Fruit fly (Drosophila melanogaster): ENCODE data around the gene Acox3.
A peak's percentile ranks its signal among the peaks of the same experiment; 100 is the strongest.

Acox3 gene

dm6 chr2L:6447581-6448333, 446 bp downstream of the Acox3 start:
- TF ChIP-seq Hr83 (GFP tag; optimal IDR thresholded peaks at IDR 0.05; ENCODE audit: poor library complexity, severe bottlenecking) (peak; percentile 58), rgr (GFP tag; optimal IDR thresholded peaks at IDR 0.05) (peak; percentile 16), Rel (GFP tag; optimal IDR thresholded peaks at IDR 0.05) (no peak), Rel (tag; optimal IDR thresholded peaks at IDR 0.05) (no peak), Dif (GFP tag; optimal IDR thresholded peaks at IDR 0.05; ENCODE audit: partially characterized antibody) (peak; percentile 10)

dm6 chr2L:6426329-6426728, 21.9 kb downstream of the Acox3 start:
- TF ChIP-seq HLH106 (tag; optimal IDR thresholded peaks at IDR 0.05): no peak
- peak; percentile 63 for TF ChIP-seq h (GFP tag; optimal IDR thresholded peaks at IDR 0.05)

- TF ChIP-seq pan (optimal IDR thresholded peaks at IDR 0.05) (no peak), lola (GFP tag; optimal IDR thresholded peaks at IDR 0.05) (no peak), Abd-B (GFP tag; optimal IDR thresholded peaks at IDR 0.05) (no peak), jim (GFP tag; optimal IDR thresholded peaks at IDR 0.05) (no peak), OdsH (GFP tag; optimal IDR thresholded peaks at IDR 0.05) (peak; percentile 4), CrebA (GFP tag; optimal IDR thresholded peaks at IDR 0.05; ENCODE audit: borderline replicate concordance) (no peak), Myc (optimal IDR thresholded peaks at IDR 0.05) (peak; percentile 41), brk (GFP tag; optimal IDR thresholded peaks at IDR 0.05) (no peak), Hnf4 (GFP tag; optimal IDR thresholded peaks at IDR 0.05) (no peak), N (GFP tag; optimal IDR thresholded peaks at IDR 0.05) (no peak), GATAd (GFP tag; optimal IDR thresholded peaks at IDR 0.05) (no peak), dl (GFP tag; optimal IDR thresholded peaks at IDR 0.05; ENCODE audit: insufficient read depth in 1 of 2, partially characterized antibody in 2 of 2) (no peak)
Measured at dm6 chr2L:6424198-6424597, 24.0 kb downstream of the Acox3 start, which contains the start of gene Fic. Fic (plus strand) TSS chr2L:6424336.

- no peak for TF ChIP-seq Rel (GFP tag; optimal IDR thresholded peaks at IDR 0.05)
- peak; percentile 40 for TF ChIP-seq Rel (tag; optimal IDR thresholded peaks at IDR 0.05)
- no peak for TF ChIP-seq CG9705 (GFP tag; optimal IDR thresholded peaks at IDR 0.05)
- TF ChIP-seq OdsH (GFP tag; optimal IDR thresholded peaks at IDR 0.05): no peak
Measured at dm6 chr2L:6423148-6423547, 25.1 kb downstream of the Acox3 start, which contains the start of gene Tig. Tig (minus strand) TSS chr2L:6423310.

dm6 chr2L:6422488-6422887, 25.7 kb downstream of the Acox3 start:
- no peak for TF ChIP-seq fru (GFP tag; optimal IDR thresholded peaks at IDR 0.05)
- TF ChIP-seq jim (GFP tag; optimal IDR thresholded peaks at IDR 0.05): no peak
- no peak for TF ChIP-seq sv (GFP tag; optimal IDR thresholded peaks at IDR 0.05)
- no peak for TF ChIP-seq Dfd (GFP tag; optimal IDR thresholded peaks at IDR 0.05)
- no peak for TF ChIP-seq sage (GFP tag; optimal IDR thresholded peaks at IDR 0.05)
- TF ChIP-seq ey (GFP tag; optimal IDR thresholded peaks at IDR 0.05): no peak
- TF ChIP-seq Myc (optimal IDR thresholded peaks at IDR 0.05): no peak
- no peak for TF ChIP-seq tai (GFP tag; optimal IDR thresholded peaks at IDR 0.05)
- no peak for TF ChIP-seq CrebA (GFP tag; optimal IDR thresholded peaks at IDR 0.05; ENCODE audit: borderline replicate concordance)
- TF ChIP-seq Vsx2 (GFP tag; optimal IDR thresholded peaks at IDR 0.05; ENCODE audit: partially characterized antibody): no peak
- TF ChIP-seq Abd-B (GFP tag; optimal IDR thresholded peaks at IDR 0.05): no peak
- no peak for TF ChIP-seq woc (GFP tag; optimal IDR thresholded peaks at IDR 0.05)
- no peak for TF ChIP-seq lola (GFP tag; optimal IDR thresholded peaks at IDR 0.05)
- TF ChIP-seq Sp1 (GFP tag; optimal IDR thresholded peaks at IDR 0.05): no peak
- TF ChIP-seq psq (GFP tag; optimal IDR thresholded peaks at IDR 0.05): no peak
- TF ChIP-seq brk (GFP tag; optimal IDR thresholded peaks at IDR 0.05): no peak

dm6 chr2L:6421495-6421894, 26.7 kb downstream of the Acox3 start:
- TF ChIP-seq tai (GFP tag; optimal IDR thresholded peaks at IDR 0.05): no peak
- no peak for TF ChIP-seq pan (optimal IDR thresholded peaks at IDR 0.05)
- TF ChIP-seq woc (GFP tag; optimal IDR thresholded peaks at IDR 0.05): no peak
- no peak for TF ChIP-seq Rel (GFP tag; optimal IDR thresholded peaks at IDR 0.05)
- no peak for TF ChIP-seq Rel (tag; optimal IDR thresholded peaks at IDR 0.05)
- TF ChIP-seq GATAd (GFP tag; optimal IDR thresholded peaks at IDR 0.05): no peak
- no peak for TF ChIP-seq Sp1 (GFP tag; optimal IDR thresholded peaks at IDR 0.05)
- TF ChIP-seq rgr (GFP tag; optimal IDR thresholded peaks at IDR 0.05): no peak
- TF ChIP-seq dmrt93B (GFP tag; optimal IDR thresholded peaks at IDR 0.05): no peak
- TF ChIP-seq brk (GFP tag; optimal IDR thresholded peaks at IDR 0.05): no peak
- TF ChIP-seq jim (GFP tag; optimal IDR thresholded peaks at IDR 0.05): no peak
- TF ChIP-seq dsf (GFP tag; optimal IDR thresholded peaks at IDR 0.05; ENCODE audit: borderline replicate concordance): no peak
- TF ChIP-seq Dif (GFP tag; optimal IDR thresholded peaks at IDR 0.05; ENCODE audit: partially characterized antibody): no peak
- no peak for TF ChIP-seq usp (GFP tag; optimal IDR thresholded peaks at IDR 0.05)
- TF ChIP-seq sage (GFP tag; optimal IDR thresholded peaks at IDR 0.05): no peak
- TF ChIP-seq Dfd (GFP tag; optimal IDR thresholded peaks at IDR 0.05): no peak
- TF ChIP-seq psq (GFP tag; optimal IDR thresholded peaks at IDR 0.05): no peak
- no peak for TF ChIP-seq Hnf4 (GFP tag; optimal IDR thresholded peaks at IDR 0.05)
- TF ChIP-seq CG9705 (GFP tag; optimal IDR thresholded peaks at IDR 0.05): no peak
- no peak for TF ChIP-seq Myc (optimal IDR thresholded peaks at IDR 0.05)
- TF ChIP-seq Jra (GFP tag; optimal IDR thresholded peaks at IDR 0.05): no peak

Measured in whole organism, wandering third instar larva.